Worm (Caenorhabditis elegans) whole organism, mixed stage, embryonic: ENCODE measurements around the gene F57B9.8.

ENCODE experiments used
- M03D4.4 ChIP-seq: sonication (generic microtip); optimal IDR thresholded peaks from 2 replicates; lab custom pipeline; 2017; ENCODE audit warnings: mild to moderate bottlenecking, missing genetic modification characterization, missing compliant biosample characterization
- elt-1 ChIP-seq: sonication (generic microtip); optimal IDR thresholded peaks from 2 replicates; lab custom pipeline; 2017; ENCODE audit warnings: missing genetic modification characterization, mild to moderate bottlenecking, missing compliant biosample characterization, antibody characterized with exemption, moderate library complexity, borderline replicate concordance; ENCODE audit not compliant: insufficient read depth
- lsy-2 ChIP-seq: fragments of 150-350 bp; optimal IDR thresholded peaks from 2 replicates; lab custom pipeline; 2014; ENCODE audit warnings: missing biosample characterization, missing genetic modification characterization
- nhr-2 ChIP-seq: fragments of 150-350 bp; optimal IDR thresholded peaks from 2 replicates; lab custom pipeline; 2014; ENCODE audit warnings: missing biosample characterization, missing genetic modification characterization

DNA sequence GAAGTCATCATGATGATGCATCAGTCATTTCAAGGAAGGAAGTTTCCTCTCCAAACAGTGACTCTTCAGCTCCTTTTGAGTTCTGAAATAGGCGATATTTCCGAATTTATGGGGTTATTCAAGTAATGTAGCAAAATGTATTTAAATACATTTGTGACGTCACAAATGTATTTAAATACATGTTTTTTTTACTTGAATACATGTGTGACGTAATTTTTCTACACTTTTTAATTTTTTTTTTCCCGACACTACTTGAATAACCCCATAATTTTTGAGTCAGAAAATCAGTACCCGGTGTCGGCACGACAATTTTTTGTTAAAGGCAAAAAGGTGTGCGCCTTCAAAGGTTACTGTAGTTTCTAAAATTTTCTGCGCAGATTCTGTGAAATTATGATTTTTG lies 39.8 kb upstream of the F57B9.8 start:
- TF ChIP-seq lsy-2 (tag; lab: Kevin White, UChicago), result no peak
- no peak for TF ChIP-seq nhr-2 (tag; lab: Kevin White, UChicago)
- no peak for TF ChIP-seq M03D4.4 (tag; lab: Kevin White, UChicago)
- TF ChIP-seq elt-1 (tag; lab: Kevin White, UChicago), result no peak
